Fruit fly (Drosophila melanogaster) whole organism, embryonic: Measurements from ENCODE around the gene Ufd1.

Experiments
- ATbp ChIP-seq: fragments of 200-800 bp; sonication (Bioruptor generic); optimal IDR thresholded peaks from 2 replicates; lab custom pipeline; 2017; ENCODE audit warnings: missing biosample characterization, mild to moderate bottlenecking, missing genetic modification characterization, missing genetic modification reagents
- Abd-B ChIP-seq: fragments of 200-800 bp; sonication (Bioruptor generic); optimal IDR thresholded peaks from 2 replicates; lab custom pipeline; 2018; ENCODE audit warnings: missing biosample characterization, mild to moderate bottlenecking, missing genetic modification characterization, moderate library complexity
- Atf6 ChIP-seq: fragments of 200-800 bp; sonication (Bioruptor generic); IDR thresholded peaks from 2 replicates; pipeline ENCODE4 v1.3.6; 2022; ENCODE audit warnings: missing biosample characterization, missing genetic modification characterization
- CG11560 ChIP-seq: fragments of 200-800 bp; sonication (Bioruptor generic); IDR thresholded peaks from 3 replicates; pipeline ENCODE4 v1.3.6; 2022; ENCODE audit warnings: missing biosample characterization, missing genetic modification characterization
- CG12942 ChIP-seq: fragments of 200-800 bp; sonication (Bioruptor generic); optimal IDR thresholded peaks from 3 replicates; lab custom pipeline; 2016; ENCODE audit warnings: missing biosample characterization, missing genetic modification characterization
- CG13296 ChIP-seq: fragments of 200-800 bp; sonication (Bioruptor generic); optimal IDR thresholded peaks from 3 replicates; lab custom pipeline; 2018; ENCODE audit warnings: missing biosample characterization, mild to moderate bottlenecking, missing genetic modification characterization
- CG14441 ChIP-seq: fragments of 200-800 bp; sonication (Bioruptor generic); IDR thresholded peaks from 2 replicates; pipeline ENCODE4 v1.3.6; 2022; ENCODE audit warnings: missing biosample characterization, missing genetic modification characterization
- CG15479 ChIP-seq: fragments of 200-800 bp; sonication (Bioruptor generic); optimal IDR thresholded peaks from 3 replicates; lab custom pipeline; 2019; ENCODE audit warnings: missing biosample characterization, mild to moderate bottlenecking, missing genetic modification characterization, moderate library complexity
- CG1602 ChIP-seq: fragments of 200-800 bp; sonication (Bioruptor generic); optimal IDR thresholded peaks from 3 replicates; lab custom pipeline; 2016; ENCODE audit warnings: missing biosample characterization, missing genetic modification characterization
- CG17385 ChIP-seq: fragments of 200-800 bp; sonication (Bioruptor generic); optimal IDR thresholded peaks from 3 replicates; lab custom pipeline; 2018; ENCODE audit warnings: missing biosample characterization, mild to moderate bottlenecking, missing genetic modification characterization
- CG2199 ChIP-seq: fragments of 200-800 bp; sonication (Bioruptor generic); IDR thresholded peaks from 3 replicates; pipeline ENCODE4 v1.3.6; 2022; ENCODE audit warnings: missing biosample characterization, missing genetic modification characterization
- CG2889 ChIP-seq: fragments of 200-800 bp; sonication (Bioruptor generic); IDR thresholded peaks from 3 replicates; pipeline ENCODE4 v1.3.6; 2022; ENCODE audit warnings: missing biosample characterization, missing genetic modification characterization
- CG34224 ChIP-seq: fragments of 200-800 bp; sonication (Bioruptor generic); IDR thresholded peaks from 3 replicates; pipeline ENCODE4 v1.3.6; 2022; ENCODE audit warnings: missing biosample characterization, missing genetic modification characterization; ENCODE audit not compliant: partially characterized antibody
- CG34422 ChIP-seq: fragments of 200-800 bp; sonication (Bioruptor generic); IDR thresholded peaks from 3 replicates; pipeline ENCODE4 v1.3.6; 2022; ENCODE audit warnings: missing biosample characterization, missing genetic modification characterization
- CG5180 ChIP-seq: fragments of 200-800 bp; sonication (Bioruptor generic); optimal IDR thresholded peaks from 3 replicates; lab custom pipeline; 2017; ENCODE audit warnings: missing biosample characterization, missing genetic modification characterization, mild to moderate bottlenecking, moderate library complexity, missing genetic modification reagents
- CG6175 ChIP-seq: fragments of 200-800 bp; sonication (Bioruptor generic); IDR thresholded peaks from 3 replicates; pipeline ENCODE4 v1.3.6; 2022; ENCODE audit warnings: missing biosample characterization, missing genetic modification characterization
- CG6272 ChIP-seq: fragments of 200-800 bp; sonication (Bioruptor generic); IDR thresholded peaks from 2 replicates; pipeline ENCODE4 v1.3.6; 2022; ENCODE audit warnings: missing biosample characterization, missing genetic modification characterization
- CG7839 ChIP-seq: fragments of 200-800 bp; sonication (Bioruptor generic); optimal IDR thresholded peaks from 3 replicates; lab custom pipeline; 2018; ENCODE audit warnings: missing biosample characterization, mild to moderate bottlenecking, missing genetic modification characterization, moderate library complexity
- CG7928 ChIP-seq: fragments of 200-800 bp; sonication (Bioruptor generic); optimal IDR thresholded peaks from 2 replicates; lab custom pipeline; 2017; ENCODE audit warnings: missing biosample characterization, mild to moderate bottlenecking, missing genetic modification characterization
- CG8359 ChIP-seq: fragments of 200-800 bp; sonication (Bioruptor generic); optimal IDR thresholded peaks from 2 replicates; lab custom pipeline; 2017; ENCODE audit warnings: missing biosample characterization, mild to moderate bottlenecking, missing genetic modification characterization, borderline replicate concordance
- CG8944 ChIP-seq: fragments of 200-800 bp; sonication (Bioruptor generic); optimal IDR thresholded peaks from 3 replicates; lab custom pipeline; 2016; ENCODE audit warnings: missing biosample characterization, missing genetic modification characterization
- Camta ChIP-seq: fragments of 200-800 bp; sonication (Bioruptor generic); optimal IDR thresholded peaks from 2 replicates; lab custom pipeline; 2016; ENCODE audit warnings: missing biosample characterization, missing genetic modification characterization
- E2f1 ChIP-seq: fragments of 200-800 bp; sonication (Bioruptor generic); IDR thresholded peaks from 2 replicates; pipeline ENCODE4 v1.3.6; 2022; ENCODE audit warnings: missing biosample characterization, missing genetic modification characterization
- Gug ChIP-seq: fragments of 200-800 bp; sonication (Bioruptor generic); IDR thresholded peaks from 4 replicates; pipeline ENCODE4 v1.3.6; 2022; ENCODE audit warnings: missing biosample characterization, missing genetic modification characterization
- NC2α ChIP-seq: fragments of 200-800 bp; sonication (Bioruptor generic); optimal IDR thresholded peaks from 2 replicates; lab custom pipeline; 2016; ENCODE audit warnings: missing biosample characterization, missing genetic modification characterization
- Ptx1 ChIP-seq: fragments of 200-800 bp; sonication (Bioruptor generic); IDR thresholded peaks from 2 replicates; pipeline ENCODE4 v1.3.6; 2022; ENCODE audit warnings: missing biosample characterization, missing genetic modification characterization
- Ravus ChIP-seq: fragments of 200-800 bp; sonication (Bioruptor generic); IDR thresholded peaks from 2 replicates; pipeline ENCODE4 v1.3.6; 2022; ENCODE audit warnings: missing biosample characterization, missing genetic modification characterization
- Rfx ChIP-seq: fragments of 200-800 bp; sonication (Bioruptor generic); IDR thresholded peaks from 2 replicates; pipeline ENCODE4 v1.3.6; 2022; ENCODE audit warnings: missing biosample characterization, missing genetic modification characterization
- Sin3A ChIP-seq: fragments of >200 bp; optimal IDR thresholded peaks from 2 replicates; lab custom pipeline; 2018
- Vsx1 ChIP-seq: fragments of 200-800 bp; sonication (Bioruptor generic); optimal IDR thresholded peaks from 2 replicates; lab custom pipeline; 2017; ENCODE audit warnings: missing biosample characterization, mild to moderate bottlenecking, missing genetic modification characterization, missing genetic modification reagents
- YL-1 ChIP-seq: fragments of 200-800 bp; sonication (Bioruptor generic); optimal IDR thresholded peaks from 3 replicates; lab custom pipeline; 2017; ENCODE audit warnings: missing biosample characterization, mild to moderate bottlenecking, missing genetic modification characterization
- ab ChIP-seq: fragments of 200-800 bp; sonication (Bioruptor generic); optimal IDR thresholded peaks from 2 replicates; lab custom pipeline; 2016; ENCODE audit warnings: missing biosample characterization, missing genetic modification characterization
- bigmax ChIP-seq: fragments of 200-800 bp; sonication (Bioruptor generic); optimal IDR thresholded peaks from 2 replicates; lab custom pipeline; 2018; ENCODE audit warnings: missing biosample characterization, mild to moderate bottlenecking, missing genetic modification characterization
- chn ChIP-seq: fragments of 200-800 bp; sonication (Bioruptor generic); optimal IDR thresholded peaks from 2 replicates; lab custom pipeline; 2016; ENCODE audit warnings: missing biosample characterization, missing genetic modification characterization
- dm ChIP-seq: fragments of 200-800 bp; sonication (Bioruptor generic); optimal IDR thresholded peaks from 3 replicates; lab custom pipeline; 2016; ENCODE audit warnings: missing biosample characterization, missing genetic modification characterization
- dpn ChIP-seq, 2 experiments: fragments of 200-800 bp; sonication (Bioruptor generic); optimal IDR thresholded peaks; 3 replicates each; lab custom pipeline; 2016; ENCODE audit warnings: missing biosample characterization in 2 of 2, missing genetic modification characterization in 2 of 2
- dysf ChIP-seq: fragments of 200-800 bp; sonication (Bioruptor generic); IDR thresholded peaks from 3 replicates; pipeline ENCODE4 v1.3.6; 2022; ENCODE audit warnings: missing biosample characterization, missing genetic modification characterization
- exex ChIP-seq: fragments of 200-800 bp; sonication (Bioruptor generic); optimal IDR thresholded peaks from 4 replicates; lab custom pipeline; 2018; ENCODE audit warnings: missing biosample characterization, mild to moderate bottlenecking, missing genetic modification characterization, moderate library complexity
- kay ChIP-seq: fragments of 200-800 bp; sonication (Bioruptor generic); optimal IDR thresholded peaks from 2 replicates; lab custom pipeline; 2016; ENCODE audit warnings: missing biosample characterization, missing genetic modification characterization
- ken ChIP-seq: fragments of 200-800 bp; sonication (Bioruptor generic); IDR thresholded peaks from 3 replicates; pipeline ENCODE4 v1.3.6; 2022; ENCODE audit warnings: missing biosample characterization, missing genetic modification characterization
- lab ChIP-seq: fragments of 200-800 bp; sonication (Bioruptor generic); optimal IDR thresholded peaks from 3 replicates; lab custom pipeline; 2017; ENCODE audit warnings: missing biosample characterization, missing genetic modification characterization, mild to moderate bottlenecking, moderate library complexity, missing genetic modification reagents
- mirr ChIP-seq: fragments of 200-800 bp; sonication (Bioruptor generic); optimal IDR thresholded peaks from 3 replicates; lab custom pipeline; 2018; ENCODE audit warnings: missing biosample characterization, mild to moderate bottlenecking, missing genetic modification characterization
- nau ChIP-seq: fragments of 200-800 bp; sonication (Bioruptor generic); optimal IDR thresholded peaks from 3 replicates; lab custom pipeline; 2017; ENCODE audit warnings: missing biosample characterization, mild to moderate bottlenecking, missing genetic modification characterization, missing genetic modification reagents
- odd ChIP-seq: fragments of 200-800 bp; sonication (Bioruptor generic); optimal IDR thresholded peaks from 2 replicates; lab custom pipeline; 2017; ENCODE audit warnings: missing biosample characterization, mild to moderate bottlenecking, missing genetic modification characterization
- peb ChIP-seq: fragments of 200-800 bp; sonication (Bioruptor generic); IDR thresholded peaks from 2 replicates; pipeline ENCODE4 v1.3.6; 2022; ENCODE audit warnings: missing biosample characterization, missing genetic modification characterization
- phol ChIP-seq: fragments of 200-800 bp; sonication (Bioruptor generic); optimal IDR thresholded peaks from 3 replicates; lab custom pipeline; 2018; ENCODE audit warnings: missing biosample characterization, mild to moderate bottlenecking, missing genetic modification characterization, moderate library complexity
- prd ChIP-seq, 3 experiments: fragments of >200 bp in 2 of 3; fragments of 200-800 bp in 1 of 3; sonication (Bioruptor generic) in 1 of 3; optimal IDR thresholded peaks in 2 of 3; IDR thresholded peaks in 1 of 3; 2 replicates in 2 of 3; 3 replicates in 1 of 3; pipeline versions ENCODE4 v1.3.6 to Lab custom; 2017 to 2022; ENCODE audit warnings: missing biosample characterization in 1 of 3, missing genetic modification characterization in 1 of 3
- pzg ChIP-seq: fragments of 200-800 bp; sonication (Bioruptor generic); optimal IDR thresholded peaks from 3 replicates; lab custom pipeline; 2018; ENCODE audit warnings: missing biosample characterization, mild to moderate bottlenecking, missing genetic modification characterization, moderate library complexity
- shn ChIP-seq: fragments of 200-800 bp; sonication (Bioruptor generic); optimal IDR thresholded peaks from 3 replicates; lab custom pipeline; 2016; ENCODE audit warnings: missing biosample characterization, missing genetic modification characterization
- vfl ChIP-seq: fragments of 200-800 bp; sonication (Bioruptor generic); optimal IDR thresholded peaks from 2 replicates; lab custom pipeline; 2016; ENCODE audit warnings: missing biosample characterization, missing genetic modification characterization
- vvl ChIP-seq: fragments of 200-800 bp; sonication (Bioruptor generic); IDR thresholded peaks from 2 replicates; pipeline ENCODE4 v1.3.6; 2022; ENCODE audit warnings: missing biosample characterization, missing genetic modification characterization

The Ufd1 gene

DNA sequence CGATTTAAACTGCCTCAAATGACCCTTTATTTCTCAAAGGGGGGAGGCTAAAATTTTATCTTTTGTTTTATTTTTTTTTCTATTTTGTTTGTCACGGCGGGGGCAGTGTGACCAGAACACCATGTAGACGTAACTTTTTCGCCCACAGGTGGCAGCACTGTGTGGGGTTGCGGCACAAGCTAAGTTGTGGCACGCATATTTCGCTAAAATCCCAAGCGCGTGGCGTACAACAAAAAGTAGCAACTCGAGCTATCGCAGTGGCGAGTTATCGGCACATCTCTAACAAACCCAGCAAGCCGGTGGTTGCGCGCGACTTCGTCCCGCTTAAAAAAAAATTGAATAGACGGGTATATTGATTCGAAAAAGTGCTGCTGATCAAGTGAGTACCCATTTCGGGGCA, at the start of gene Ufd1, which contains the start of gene NaPi-III (continued):
- TF ChIP-seq dysf (GFP tag; lab: Robert Waterston, UW) (peak; percentile 38; the same call in 1 of the 3 replicates), bigmax (GFP tag; lab: Kevin White, UChicago) (no peak), CG7928 (GFP tag; lab: Kevin White, UChicago) (peak; percentile 40), exex (tag; lab: Kevin White, UChicago) (no peak), CG14441 (GFP tag; lab: Robert Waterston, UW) (peak; percentile 56), dm (GFP tag; lab: Kevin White, UChicago) (peak; percentile 73), CG6175 (GFP tag; lab: Robert Waterston, UW) (peak; percentile 100), E2f1 (GFP tag; lab: Robert Waterston, UW) (peak; percentile 51; the same call in 1 of the 2 replicates), Gug (GFP tag; lab: Robert Waterston, UW) (peak; percentile 26; the same call in 1 of the 4 replicates), Ptx1 (GFP tag; lab: Robert Waterston, UW) (no peak), CG34422 (GFP tag; lab: Robert Waterston, UW) (peak; percentile 69), pzg (GFP tag; lab: Kevin White, UChicago) (peak; percentile 96), ken (GFP tag; lab: Robert Waterston, UW) (0 out of 3 replicates have a peak, but pooled peaks have one; percentile 4), nau (GFP tag; lab: Kevin White, UChicago) (no peak), peb (GFP tag; lab: Robert Waterston, UW) (no peak), Rfx (GFP tag; lab: Robert Waterston, UW) (peak; percentile 77), CG5180 (no peak), CG2889 (GFP tag; lab: Robert Waterston, UW) (no peak), odd (GFP tag; lab: Kevin White, UChicago) (no peak), CG1602 (GFP tag; lab: Kevin White, UChicago) (no peak), vvl (GFP tag; lab: Robert Waterston, UW) (peak; percentile 59; the same call in 1 of the 2 replicates), CG17385 (GFP tag; lab: Kevin White, UChicago) (no peak), phol (tag; lab: Kevin White, UChicago) (peak; percentile 59), ab (no peak), CG2199 (GFP tag; lab: Robert Waterston, UW) (no peak), dpn (GFP tag; optimal IDR thresholded peaks at IDR 0.05; lab: Kevin White, UChicago) (peak; percentile 46 to 62), chn (GFP tag; lab: Kevin White, UChicago) (peak; percentile 40), Vsx1 (GFP tag; lab: Kevin White, UChicago) (no peak), CG12942 (no peak), CG11560 (peak; percentile 78), NC2α (GFP tag; lab: Kevin White, UChicago) (no peak), Camta (GFP tag; lab: Kevin White, UChicago) (no peak), CG8359 (no peak), shn (GFP tag; lab: Kevin White, UChicago) (peak; percentile 30), prd (optimal IDR thresholded peaks at IDR 0.05; lab: Kevin White, UChicago) (no peak), prd (GFP tag; IDR thresholded peaks at IDR 0.05; lab: Robert Waterston, UW) (peak; percentile 35; the same call in 1 of the 3 replicates), vfl (GFP tag; lab: Kevin White, UChicago) (peak; percentile 38), Atf6 (GFP tag; lab: Robert Waterston, UW) (0 out of 2 replicates have a peak, but pooled peaks have one; percentile 16), ATbp (GFP tag; lab: Kevin White, UChicago) (no peak), CG13296 (GFP tag; lab: Kevin White, UChicago) (no peak), Ravus (GFP tag; lab: Robert Waterston, UW) (no peak), CG15479 (peak; percentile 68), CG7839 (peak; percentile 10), Abd-B (GFP tag; lab: Kevin White, UChicago) (peak; percentile 42), CG6272 (GFP tag; lab: Robert Waterston, UW) (peak; percentile 27; the same call in 1 of the 2 replicates), CG8944 (GFP tag; lab: Kevin White, UChicago) (peak; percentile 36), mirr (GFP tag; lab: Kevin White, UChicago) (no peak), Sin3A (lab: Kevin White, UChicago) (peak; percentile 79), kay (GFP tag; lab: Kevin White, UChicago) (peak; percentile 15), lab (GFP tag; lab: Kevin White, UChicago) (peak; percentile 30), YL-1 (GFP tag; lab: Kevin White, UChicago) (peak; percentile 79), CG34224 (GFP tag; lab: Robert Waterston, UW) (peak; percentile 72)
